Worm (Caenorhabditis elegans) whole organism, L3 larva: Measurements from ENCODE around the gene elt-4.

Experiments used
- ama-1 ChIP-seq: fragments of 150-350 bp; optimal IDR thresholded peaks from 2 replicates; lab custom pipeline; 2018
- ceh-16 ChIP-seq: sonication (generic microtip); optimal IDR thresholded peaks from 2 replicates; lab custom pipeline; 2017; ENCODE audit warnings: missing biosample characterization, missing genetic modification characterization
- ceh-82 ChIP-seq: fragments of 150-350 bp; optimal IDR thresholded peaks from 2 replicates; lab custom pipeline; 2014; ENCODE audit warnings: missing biosample characterization, missing genetic modification characterization
- egl-27 ChIP-seq: sonication (generic microtip); optimal IDR thresholded peaks from 4 replicates; lab custom pipeline; 2017; ENCODE audit warnings: missing biosample characterization, missing genetic modification reagents, missing genetic modification characterization
- nhr-237 ChIP-seq: fragments of 150-350 bp; optimal IDR thresholded peaks from 2 replicates; lab custom pipeline; 2014; ENCODE audit warnings: missing biosample characterization, missing genetic modification characterization
- pha-4 ChIP-seq: fragments of 150-350 bp; optimal IDR thresholded peaks from 2 replicates; lab custom pipeline; 2014; ENCODE audit warnings: missing biosample characterization, missing genetic modification reagents, missing genetic modification characterization

DNA sequence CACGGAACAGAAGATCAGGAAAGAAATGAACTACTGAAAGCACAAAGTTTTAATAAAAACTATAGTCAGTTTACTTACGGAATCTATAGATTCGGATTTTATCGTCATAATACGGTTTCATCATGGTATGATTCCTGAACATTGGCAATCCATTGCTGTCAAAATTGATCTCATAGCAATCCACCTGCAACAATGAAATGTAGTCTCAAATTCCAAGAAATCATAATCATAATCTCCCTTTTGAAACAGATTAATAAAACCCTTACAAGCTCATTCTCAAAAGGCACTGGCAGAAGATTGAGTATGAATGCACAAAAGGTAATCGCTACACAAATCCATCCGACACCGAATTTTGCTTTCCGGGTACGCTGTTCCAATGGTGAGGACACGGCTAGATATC lies 12.9 kb upstream of the elt-4 start:
- TF ChIP-seq ceh-82 (tag; lab: Kevin White, UChicago), result no peak
- no peak for TF ChIP-seq ama-1 (lab: Kevin White, UChicago)
- no peak for TF ChIP-seq egl-27 (tag; lab: Kevin White, UChicago)
- TF ChIP-seq ceh-16, result no peak
- no peak for TF ChIP-seq nhr-237 (tag; lab: Kevin White, UChicago)
- no peak for TF ChIP-seq pha-4
